Fruit fly (Drosophila melanogaster) whole organism, embryonic: ENCODE data around the gene CG9737.

Experiments used
- CG8281 ChIP-seq: fragments of 200-800 bp; sonication (Bioruptor generic); optimal IDR thresholded peaks from 2 replicates; lab custom pipeline; 2018; ENCODE audit warnings: missing biosample characterization, mild to moderate bottlenecking, missing genetic modification characterization, moderate library complexity
- Fer3 ChIP-seq: fragments of 200-800 bp; sonication (Bioruptor generic); optimal IDR thresholded peaks from 2 replicates; lab custom pipeline; 2018; ENCODE audit warnings: missing biosample characterization, mild to moderate bottlenecking, missing genetic modification characterization, moderate library complexity
- Lpt ChIP-seq: fragments of >200 bp; optimal IDR thresholded peaks from 2 replicates; lab custom pipeline; 2018; ENCODE audit warnings: missing biosample characterization, missing genetic modification characterization
- Tbp ChIP-seq: fragments of >200 bp; optimal IDR thresholded peaks from 2 replicates; lab custom pipeline; 2018; ENCODE audit warnings: missing biosample characterization, missing genetic modification characterization
- peb ChIP-seq: fragments of 200-800 bp; sonication (Bioruptor generic); IDR thresholded peaks from 2 replicates; pipeline ENCODE4 v1.3.6; 2022; ENCODE audit warnings: missing biosample characterization, missing genetic modification characterization

- TF ChIP-seq CG8281 (tag; lab: Kevin White, UChicago) (no peak), Lpt (no peak), Fer3 (tag; lab: Kevin White, UChicago) (no peak), Tbp (GFP tag; lab: Kevin White, UChicago) (no peak), peb (GFP tag; lab: Robert Waterston, UW) (0 out of 2 replicates have a peak, but pooled peaks have one; percentile 23)
Measured at dm6 chr3R:30263708-30264107, 20.6 kb upstream of the CG9737 start.
